Worm (Caenorhabditis elegans) whole organism, L4/young adult: ENCODE measurements around the gene C06H5.13.

ENCODE experiments used
- W03F9.2 ChIP-seq: fragments of 150-350 bp; optimal IDR thresholded peaks from 2 replicates; lab custom pipeline; 2014; ENCODE audit warnings: missing biosample characterization, missing genetic modification characterization
- dao-5 ChIP-seq: sonication (generic microtip); optimal IDR thresholded peaks from 2 replicates; lab custom pipeline; 2016; ENCODE audit warnings: missing genotype, missing genetic modification characterization, moderate library complexity, missing compliant biosample characterization
- him-1 ChIP-seq: sonication (generic microtip); optimal IDR thresholded peaks from 2 replicates; lab custom pipeline; 2016; ENCODE audit warnings: missing genotype, missing genetic modification reagents, missing genetic modification characterization, missing compliant biosample characterization

DNA sequence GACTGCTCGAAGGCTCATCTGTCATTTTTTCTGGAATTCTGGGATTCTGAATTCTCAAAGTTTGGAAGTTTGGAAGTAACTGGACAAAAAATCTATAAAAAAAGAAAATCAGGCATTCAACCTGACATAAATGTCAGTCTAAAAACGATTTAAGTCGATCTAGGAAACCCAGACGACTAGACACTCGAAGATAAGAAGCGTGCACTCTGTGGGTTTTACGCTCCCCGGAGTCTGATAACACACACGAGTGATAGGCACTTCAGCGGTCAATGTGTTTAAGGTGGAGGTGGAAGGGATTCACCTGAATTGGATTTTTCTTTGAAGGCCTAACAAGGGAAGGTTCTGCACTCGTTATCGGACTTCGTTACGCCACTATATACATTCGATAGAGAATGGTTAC, 8.6 kb downstream of the C06H5.13 start, which contains the start of gene C06H5.6:
- TF ChIP-seq him-1 (tag; lab: Kevin White, UChicago) (no peak), dao-5 (tag; lab: Kevin White, UChicago) (no peak), W03F9.2 (tag; lab: Kevin White, UChicago) (no peak)
